Worm (Caenorhabditis elegans): ENCODE data around the gene oac-5.

oac-5 gene

DNA sequence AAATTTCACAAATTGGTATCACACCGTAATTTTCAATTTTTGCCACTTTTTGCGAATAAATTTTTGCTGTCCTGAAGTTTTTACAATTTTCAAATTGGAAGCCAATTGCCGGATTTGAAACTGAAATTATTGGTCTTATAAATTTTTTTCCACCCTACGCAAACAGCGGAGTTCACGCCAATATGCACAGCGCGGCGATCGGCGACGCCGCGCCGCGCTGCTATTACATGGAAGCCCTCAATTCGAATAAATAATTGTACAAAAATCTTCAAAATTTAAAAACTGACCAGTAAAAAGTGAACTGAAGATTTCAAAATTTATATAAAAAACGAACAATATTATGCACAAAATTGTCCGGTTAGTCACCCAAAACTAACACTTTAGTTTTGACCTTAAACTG, 7.3 kb downstream of the oac-5 start (continued):
- TF ChIP-seq F10B5.3 (tag; optimal IDR thresholded peaks at IDR 0.05): no peak
- no peak for TF ChIP-seq dpl-1 (GFP tag; optimal IDR thresholded peaks at IDR 0.05)
- no peak for TF ChIP-seq nhr-102 (tag; optimal IDR thresholded peaks at IDR 0.05)

DNA sequence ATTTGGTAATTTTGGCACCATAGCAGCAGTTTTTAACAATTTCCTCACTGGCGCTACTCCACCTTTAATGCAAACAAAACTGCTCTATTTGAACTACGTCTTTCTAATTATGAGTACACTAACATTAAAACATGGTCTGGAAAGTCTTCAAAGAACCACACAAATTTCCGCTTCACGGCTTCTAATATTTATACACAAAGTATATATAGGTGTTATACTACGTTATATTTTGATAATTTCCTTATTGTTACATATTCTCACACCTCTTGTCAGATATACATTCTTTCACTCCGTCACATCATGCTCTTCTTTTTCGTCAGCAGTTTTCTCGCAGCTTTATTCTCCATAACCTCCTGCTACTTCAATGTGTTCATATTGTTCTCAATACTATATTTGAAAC, 7.8 kb downstream of the oac-5 start, which contains the start of gene srbc-82:
Gene srbc-82 (plus strand): TSS at position 301 of the 400 bp plus-strand sequence.
- TF ChIP-seq madf-5 (GFP tag; IDR thresholded peaks at IDR 0.05) (no peak), Y48G9A.11 (GFP tag; IDR thresholded peaks at IDR 0.05) (no peak), ceh-44 (GFP tag; IDR thresholded peaks at IDR 0.05) (no peak), mes-2 (tag; optimal IDR thresholded peaks at IDR 0.05; ENCODE audit: poor library complexity, severe bottlenecking) (no peak), dpl-1 (GFP tag; optimal IDR thresholded peaks at IDR 0.05) (no peak), lin-13 (GFP tag; optimal IDR thresholded peaks at IDR 0.05) (no peak), nhr-10 (tag; optimal IDR thresholded peaks at IDR 0.05) (no peak), zfp-3 (GFP tag; conservative IDR thresholded peaks at IDR 0.05) (no peak), nhr-77 (tag; optimal IDR thresholded peaks at IDR 0.05) (no peak), daf-8 (GFP tag; IDR thresholded peaks at IDR 0.05) (no peak), mxl-3 (GFP tag; optimal IDR thresholded peaks at IDR 0.05) (no peak), tag-97 (GFP tag; IDR thresholded peaks at IDR 0.05) (no peak), lin-38 (GFP tag; IDR thresholded peaks at IDR 0.05) (no peak), unc-39 (tag; optimal IDR thresholded peaks at IDR 0.05) (no peak), zip-11 (GFP tag; IDR thresholded peaks at IDR 0.05) (no peak), nhr-25 (tag; optimal IDR thresholded peaks at IDR 0.05; ENCODE audit: borderline replicate concordance, insufficient read depth) (no peak)

DNA sequence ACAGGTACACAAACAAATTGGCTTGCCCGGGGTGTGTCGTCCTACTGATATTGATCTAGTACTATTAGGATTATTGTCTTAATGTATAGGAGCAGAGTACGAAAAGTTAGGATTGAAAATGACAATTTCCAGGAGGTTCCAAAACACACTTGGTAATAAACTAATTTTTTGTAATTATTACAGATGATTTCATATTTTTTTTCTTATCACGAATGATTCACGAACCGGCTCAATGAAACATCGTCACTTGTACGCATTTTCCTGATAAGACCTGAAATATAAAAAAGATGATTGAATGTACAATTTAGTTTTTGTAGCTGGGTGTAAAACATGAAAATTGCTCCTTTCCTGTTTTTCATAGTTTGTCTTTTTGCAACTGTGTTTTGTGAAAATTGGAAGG, 9.9 kb downstream of the oac-5 start, which contains the start of the genes C31A11.13 and oac-6:
Gene C31A11.13 (minus strand): TSS at position 113 of the 400 bp plus-strand sequence.
Gene oac-6 (plus strand): TSS at position 279 of the 400 bp plus-strand sequence.
- TF ChIP-seq nhr-28 (tag; optimal IDR thresholded peaks at IDR 0.05): peak; percentile 27
- no peak for TF ChIP-seq lin-1 (GFP tag; IDR thresholded peaks at IDR 0.05)
- no peak for TF ChIP-seq daf-16 (GFP tag; optimal IDR thresholded peaks at IDR 0.05)
- TF ChIP-seq daf-16 (tag; optimal IDR thresholded peaks at IDR 0.05): peak; percentile 9
- no peak for TF ChIP-seq F37D6.2 (tag; optimal IDR thresholded peaks at IDR 0.05)
- TF ChIP-seq pqm-1 (tag; optimal IDR thresholded peaks at IDR 0.05): peak; percentile 37
- peak in 1 of 2 experiments; percentile 65 for TF ChIP-seq unc-62 (GFP tag; optimal IDR thresholded peaks at IDR 0.05 in 1 of 2)
- no peak for TF ChIP-seq unc-62 (tag; optimal IDR thresholded peaks at IDR 0.05)

DNA sequence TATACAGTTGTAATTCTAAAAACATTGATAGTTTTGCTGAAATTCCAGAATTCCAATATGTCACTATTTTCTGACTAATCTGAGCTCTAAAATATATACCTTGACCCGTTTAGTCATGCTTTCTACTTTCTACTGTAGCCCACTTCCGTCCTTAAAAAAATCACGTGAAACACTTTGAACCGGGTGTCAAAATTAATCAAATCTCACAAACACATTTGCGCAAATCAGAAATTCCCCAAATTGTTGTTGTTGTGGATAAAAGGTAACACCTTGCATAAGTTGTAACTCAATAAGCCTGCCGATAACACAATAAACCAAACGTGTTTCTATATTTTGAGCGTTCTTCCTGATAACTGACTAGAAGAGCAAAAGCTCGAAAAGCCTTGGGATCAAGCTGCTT, 14.7 kb downstream of the oac-5 start, which contains the start of gene srxa-7:
Gene srxa-7 (plus strand): TSS at position 301 of the 400 bp plus-strand sequence.
- TF ChIP-seq gei-8 (GFP tag; optimal IDR thresholded peaks at IDR 0.05) (no peak), F26F4.8 (GFP tag; conservative IDR thresholded peaks at IDR 0.05) (no peak), mxl-2 (GFP tag; conservative IDR thresholded peaks at IDR 0.05) (no peak), sdz-12 (GFP tag; optimal IDR thresholded peaks at IDR 0.05) (no peak), unc-39 (tag; optimal IDR thresholded peaks at IDR 0.05) (no peak), ztf-11 (tag; optimal IDR thresholded peaks at IDR 0.05) (no peak), T20F7.1 (GFP tag; optimal IDR thresholded peaks at IDR 0.05) (no peak), tra-1 (GFP tag; IDR thresholded peaks at IDR 0.05) (no peak), mep-1 (tag; optimal IDR thresholded peaks at IDR 0.05) (no peak), zag-1 (tag; optimal IDR thresholded peaks at IDR 0.05) (no peak), mxl-3 (GFP tag; optimal IDR thresholded peaks at IDR 0.05) (no peak), pha-4 (GFP tag; IDR thresholded peaks at IDR 0.05) (no peak), pha-4 (tag; optimal IDR thresholded peaks at IDR 0.05) (no peak), ctbp-1 (GFP tag; IDR thresholded peaks at IDR 0.05) (no peak), nhr-11 (tag; optimal IDR thresholded peaks at IDR 0.05) (no peak)
